Worm (Caenorhabditis elegans) whole organism, late embryonic: Measurements from ENCODE around the gene F09F9.1.
A peak's percentile ranks its signal among the peaks of the same experiment; 100 is the strongest.

Source experiments
- C08G9.2 ChIP-seq: sonication (generic microtip); optimal IDR thresholded peaks from 2 replicates; lab custom pipeline; 2016; ENCODE audit warnings: mild to moderate bottlenecking, missing genetic modification characterization, moderate library complexity, missing compliant biosample characterization
- Y22D7AL.16 ChIP-seq: sonication (generic microtip); optimal IDR thresholded peaks from 2 replicates; lab custom pipeline; 2016; ENCODE audit warnings: missing genetic modification characterization, missing compliant biosample characterization
- ama-1 ChIP-seq: fragments of 150-350 bp; optimal IDR thresholded peaks from 2 replicates; lab custom pipeline; 2014
- ceh-14 ChIP-seq: sonication (generic microtip); optimal IDR thresholded peaks from 2 replicates; lab custom pipeline; 2016; ENCODE audit warnings: missing genotype, missing genetic modification characterization, missing compliant biosample characterization
- ceh-18 ChIP-seq: sonication (generic microtip); optimal IDR thresholded peaks from 2 replicates; lab custom pipeline; 2016; ENCODE audit warnings: missing genetic modification characterization, missing compliant biosample characterization
- ceh-2 ChIP-seq: sonication (generic microtip); optimal IDR thresholded peaks from 2 replicates; lab custom pipeline; 2016; ENCODE audit warnings: missing genotype, missing genetic modification characterization, missing compliant biosample characterization
- ceh-22 ChIP-seq: sonication (generic microtip); optimal IDR thresholded peaks from 2 replicates; lab custom pipeline; 2017; ENCODE audit warnings: missing biosample characterization, missing genetic modification characterization
- ceh-30 ChIP-seq: fragments of 150-350 bp; optimal IDR thresholded peaks from 2 replicates; lab custom pipeline; 2014; ENCODE audit warnings: missing biosample characterization, missing genetic modification characterization
- ceh-31 ChIP-seq: sonication (generic microtip); optimal IDR thresholded peaks from 2 replicates; lab custom pipeline; 2016; ENCODE audit warnings: missing genetic modification characterization, missing compliant biosample characterization
- ceh-34 ChIP-seq: sonication (generic microtip); optimal IDR thresholded peaks from 2 replicates; lab custom pipeline; 2016; ENCODE audit warnings: mild to moderate bottlenecking, missing genetic modification characterization, missing compliant biosample characterization
- ceh-45 ChIP-seq: fragments of 200-800 bp; sonication (Bioruptor generic); IDR thresholded peaks from 2 replicates; pipeline ENCODE4 v1.3.6; 2022; ENCODE audit warnings: missing genetic modification reagents, missing genetic modification characterization, missing compliant biosample characterization
- ceh-48 ChIP-seq: sonication (generic microtip); optimal IDR thresholded peaks from 2 replicates; lab custom pipeline; 2016; ENCODE audit warnings: missing genetic modification characterization, inconsistent platforms, missing compliant biosample characterization
- dmd-4 ChIP-seq: sonication (generic microtip); optimal IDR thresholded peaks from 2 replicates; lab custom pipeline; 2016; ENCODE audit warnings: borderline replicate concordance, missing genetic modification characterization, missing compliant biosample characterization
- elt-2 ChIP-seq: sonication (generic microtip); optimal IDR thresholded peaks from 2 replicates; lab custom pipeline; 2016; ENCODE audit warnings: missing genetic modification reagents, missing genetic modification characterization, missing compliant biosample characterization
- elt-4 ChIP-seq: sonication (generic microtip); optimal IDR thresholded peaks from 2 replicates; lab custom pipeline; 2016; ENCODE audit warnings: missing genetic modification characterization, missing compliant biosample characterization
- eyg-1 ChIP-seq: sonication (generic microtip); optimal IDR thresholded peaks from 2 replicates; lab custom pipeline; 2016; ENCODE audit warnings: missing genotype, missing genetic modification characterization, missing compliant biosample characterization
- fkh-10 ChIP-seq: fragments of 150-350 bp; optimal IDR thresholded peaks from 2 replicates; lab custom pipeline; 2014; ENCODE audit warnings: missing biosample characterization, missing genetic modification reagents, missing genetic modification characterization
- hlh-30 ChIP-seq: sonication (generic microtip); optimal IDR thresholded peaks from 2 replicates; lab custom pipeline; 2017; ENCODE audit warnings: antibody characterized with exemption, missing genetic modification characterization, missing compliant biosample characterization; ENCODE audit not compliant: insufficient read depth
- hlh-6 ChIP-seq: sonication (generic microtip); optimal IDR thresholded peaks from 2 replicates; lab custom pipeline; 2016; ENCODE audit warnings: missing genotype, missing genetic modification characterization, missing compliant biosample characterization
- hlh-8 ChIP-seq: sonication (generic microtip); optimal IDR thresholded peaks from 2 replicates; lab custom pipeline; 2016; ENCODE audit warnings: missing genotype, missing genetic modification characterization, missing compliant biosample characterization
- lim-6 ChIP-seq: sonication (generic microtip); optimal IDR thresholded peaks from 2 replicates; lab custom pipeline; 2016; ENCODE audit warnings: missing genetic modification characterization, missing compliant biosample characterization
- nfya-1 ChIP-seq: sonication (generic microtip); optimal IDR thresholded peaks from 2 replicates; lab custom pipeline; 2017; ENCODE audit warnings: missing genetic modification characterization, mild to moderate bottlenecking, missing compliant biosample characterization, antibody characterized with exemption, moderate library complexity
- nhr-11 ChIP-seq: fragments of 150-350 bp; optimal IDR thresholded peaks from 2 replicates; lab custom pipeline; 2014; ENCODE audit warnings: missing biosample characterization, missing genetic modification characterization
- nhr-232 ChIP-seq: sonication (generic microtip); optimal IDR thresholded peaks from 2 replicates; lab custom pipeline; 2016; ENCODE audit warnings: missing genetic modification characterization, missing compliant biosample characterization
- npax-4 ChIP-seq: sonication (generic microtip); optimal IDR thresholded peaks from 2 replicates; lab custom pipeline; 2016; ENCODE audit warnings: missing genetic modification characterization, missing compliant biosample characterization
- pat-9 ChIP-seq: fragments of 200-800 bp; sonication (Bioruptor generic); optimal IDR thresholded peaks from 2 replicates; lab custom pipeline; 2018; ENCODE audit warnings: mild to moderate bottlenecking, missing genetic modification characterization, moderate library complexity, missing compliant biosample characterization
- pha-2 ChIP-seq: sonication (generic microtip); optimal IDR thresholded peaks from 2 replicates; lab custom pipeline; 2017; ENCODE audit warnings: mild to moderate bottlenecking, missing genetic modification characterization, missing compliant biosample characterization
- pha-4 ChIP-seq: fragments of 150-350 bp; optimal IDR thresholded peaks from 2 replicates; lab custom pipeline; 2018; ENCODE audit warnings: missing biosample characterization, missing genetic modification reagents, missing genetic modification characterization
- pros-1 ChIP-seq: fragments of 150-350 bp; optimal IDR thresholded peaks from 2 replicates; lab custom pipeline; 2014; ENCODE audit warnings: missing biosample characterization, missing genetic modification reagents, missing genetic modification characterization
- ref-2 ChIP-seq: sonication (generic microtip); optimal IDR thresholded peaks from 2 replicates; lab custom pipeline; 2016; ENCODE audit warnings: missing genetic modification characterization, missing compliant biosample characterization
- sox-4 ChIP-seq: sonication (generic microtip); optimal IDR thresholded peaks from 2 replicates; lab custom pipeline; 2017; ENCODE audit warnings: mild to moderate bottlenecking, missing genetic modification characterization, inconsistent platforms, missing compliant biosample characterization
- tbx-2 ChIP-seq: sonication (generic microtip); optimal IDR thresholded peaks from 2 replicates; lab custom pipeline; 2016; ENCODE audit warnings: missing genetic modification characterization, missing compliant biosample characterization
- ttx-3 ChIP-seq: sonication (generic microtip); optimal IDR thresholded peaks from 2 replicates; lab custom pipeline; 2016; ENCODE audit warnings: missing genetic modification reagents, missing genetic modification characterization, missing compliant biosample characterization
- unc-42 ChIP-seq: sonication (generic microtip); optimal IDR thresholded peaks from 2 replicates; lab custom pipeline; 2016; ENCODE audit warnings: missing genotype, missing genetic modification characterization, missing compliant biosample characterization
- unc-55 ChIP-seq: sonication (generic microtip); optimal IDR thresholded peaks from 2 replicates; lab custom pipeline; 2017; ENCODE audit warnings: missing biosample characterization, missing genetic modification reagents, missing genetic modification characterization
- unc-86 ChIP-seq: sonication (generic microtip); optimal IDR thresholded peaks from 2 replicates; lab custom pipeline; 2016; ENCODE audit warnings: missing genetic modification characterization, missing compliant biosample characterization
- ztf-16 ChIP-seq: sonication (generic microtip); optimal IDR thresholded peaks from 2 replicates; lab custom pipeline; 2017; ENCODE audit warnings: missing genetic modification characterization, missing compliant biosample characterization

The F09F9.1 gene

ce11 chrX:4153343-4153742 is 38.2 kb downstream of the F09F9.1 start, which contains the start of gene nck-1:
nck-1 (minus strand) TSS chrX:4153443.
- TF ChIP-seq pha-4 (no peak), unc-86 (no peak), Y22D7AL.16 (no peak), hlh-6 (no peak), ceh-18 (tag; lab: Kevin White, UChicago) (no peak), C08G9.2 (tag; lab: Kevin White, UChicago) (no peak), pha-2 (tag; lab: Kevin White, UChicago) (no peak), fkh-10 (no peak), eyg-1 (tag; lab: Kevin White, UChicago) (no peak), pros-1 (tag; lab: Kevin White, UChicago) (no peak), ttx-3 (no peak), npax-4 (tag; lab: Kevin White, UChicago) (no peak), ceh-22 (tag; lab: Kevin White, UChicago) (no peak), ceh-48 (no peak), tbx-2 (tag; lab: Kevin White, UChicago) (no peak), pat-9 (tag; lab: Kevin White, UChicago) (no peak), ceh-14 (tag; lab: Kevin White, UChicago) (no peak)
- TF ChIP-seq, all 69 proteins: peak for 0

- TF ChIP-seq nhr-232 (tag; lab: Kevin White, UChicago): no peak
- TF ChIP-seq pha-2 (tag; lab: Kevin White, UChicago): no peak
- no peak for TF ChIP-seq pros-1 (tag; lab: Kevin White, UChicago)
- no peak for TF ChIP-seq unc-86
- TF ChIP-seq tbx-2 (tag; lab: Kevin White, UChicago): no peak
- TF ChIP-seq ceh-30: no peak
- no peak for TF ChIP-seq ceh-45
- no peak for TF ChIP-seq ama-1 (lab: Kevin White, UChicago)
- no peak for TF ChIP-seq sox-4 (tag; lab: Kevin White, UChicago)
- TF ChIP-seq elt-4: no peak
- no peak for TF ChIP-seq ztf-16
- no peak for TF ChIP-seq hlh-8 (tag; lab: Kevin White, UChicago)
Observed at ce11 chrX:4154784-4155183, 39.7 kb downstream of the F09F9.1 start.

ce11 chrX:4157896-4158295 is 42.8 kb downstream of the F09F9.1 start:
- peak; percentile 52 for TF ChIP-seq hlh-30 (tag; lab: Kevin White, UChicago)
- TF ChIP-seq ceh-31: peak; percentile 42
- TF ChIP-seq ceh-22 (tag; lab: Kevin White, UChicago): no peak
- TF ChIP-seq hlh-8 (tag; lab: Kevin White, UChicago): no peak
- TF ChIP-seq dmd-4 (tag; lab: Kevin White, UChicago): no peak
- peak; percentile 17 for TF ChIP-seq nfya-1 (tag; lab: Kevin White, UChicago)
- TF ChIP-seq elt-2 (tag; lab: Kevin White, UChicago): no peak
- peak; percentile 28 for TF ChIP-seq ref-2 (tag; lab: Kevin White, UChicago)
- TF ChIP-seq ceh-2 (tag; lab: Kevin White, UChicago): peak; percentile 5
- TF ChIP-seq lim-6 (tag; lab: Kevin White, UChicago): no peak
- TF ChIP-seq unc-55: peak; percentile 96
- peak; percentile 41 for TF ChIP-seq tbx-2 (tag; lab: Kevin White, UChicago)
- no peak for TF ChIP-seq pat-9 (tag; lab: Kevin White, UChicago)

ce11 chrX:4159185-4159871 is 44.2 kb downstream of the F09F9.1 start:
- TF ChIP-seq unc-42: peak; percentile 93
- TF ChIP-seq unc-86: no peak
- no peak for TF ChIP-seq elt-2 (tag; lab: Kevin White, UChicago)
- no peak for TF ChIP-seq ceh-18 (tag; lab: Kevin White, UChicago)
- no peak for TF ChIP-seq ceh-34 (tag; lab: Kevin White, UChicago)
- TF ChIP-seq nhr-11 (tag; lab: Kevin White, UChicago): no peak
